Worm (Caenorhabditis elegans): ENCODE measurements around the gene dhps-1.

- no peak for TF ChIP-seq skn-1 (tag; optimal IDR thresholded peaks at IDR 0.05)
- TF ChIP-seq fkh-10 (GFP tag; optimal IDR thresholded peaks at IDR 0.05), result no peak
- no peak for TF ChIP-seq elt-3 (tag; optimal IDR thresholded peaks at IDR 0.05)
- TF ChIP-seq ztf-11 (tag; optimal IDR thresholded peaks at IDR 0.05), result no peak
- TF ChIP-seq zag-1 (tag; optimal IDR thresholded peaks at IDR 0.05), result no peak
- no peak for TF ChIP-seq ama-1 (optimal IDR thresholded peaks at IDR 0.05)
- TF ChIP-seq nhr-12 (tag; optimal IDR thresholded peaks at IDR 0.05), result no peak
- TF ChIP-seq mdl-1 (tag; optimal IDR thresholded peaks at IDR 0.05), result no peak
- no peak for TF ChIP-seq lin-15B (tag; optimal IDR thresholded peaks at IDR 0.05)
- no peak for TF ChIP-seq nhr-11 (tag; optimal IDR thresholded peaks at IDR 0.05)
- no peak for TF ChIP-seq nhr-25 (tag; optimal IDR thresholded peaks at IDR 0.05)
- TF ChIP-seq lsy-12 (tag; optimal IDR thresholded peaks at IDR 0.05), result no peak
These were observed 23.8 kb upstream of the dhps-1 start for ce11 chrII:11969033-11969432.

Data from whole organism, L3 larva.